Worm (Caenorhabditis elegans): ENCODE measurements around the gene sgt-1.
"Not testable (repeated sequence)": the region's sequence is repeated elsewhere in the genome, so short reads cannot be mapped to it uniquely, and the experiment has no call there.

Gene sgt-1

DNA sequence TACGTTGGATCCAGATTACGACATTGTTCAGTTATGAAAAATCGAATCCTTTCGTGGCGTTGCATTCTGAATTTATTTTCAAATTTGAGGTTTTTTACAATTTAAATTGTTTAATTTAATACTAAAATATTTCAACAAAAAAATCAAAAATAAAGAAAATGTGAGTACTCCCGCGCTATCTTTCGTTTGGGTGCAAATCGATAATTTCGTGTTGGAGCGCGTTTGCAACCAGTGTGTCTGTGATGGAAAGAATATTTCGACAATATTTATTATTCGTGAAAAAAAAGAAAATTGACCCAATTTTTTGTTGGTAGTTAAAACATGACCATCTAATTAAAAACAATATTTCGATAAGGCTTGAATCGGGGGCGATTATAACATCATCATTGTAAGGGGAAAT, 1.6 kb downstream of the sgt-1 start, which contains the start of gene R05F9.9:
TSS of gene R05F9.9 (minus strand) at position 66 of the 400 bp plus-strand sequence.
- TF ChIP-seq nhr-129 (tag; optimal IDR thresholded peaks at IDR 0.05) (peak; percentile 2), lsy-2 (tag; optimal IDR thresholded peaks at IDR 0.05) (peak in 1 of 2 experiments; percentile 74), unc-62 (GFP tag; optimal IDR thresholded peaks at IDR 0.05) (no peak), crh-2 (tag; optimal IDR thresholded peaks at IDR 0.05) (peak; percentile 72), unc-39 (tag; optimal IDR thresholded peaks at IDR 0.05) (no peak), lin-13 (GFP tag; optimal IDR thresholded peaks at IDR 0.05) (peak; percentile 16), mbf-1 (tag; optimal IDR thresholded peaks at IDR 0.05) (no peak), ztf-4 (tag; optimal IDR thresholded peaks at IDR 0.05) (peak; percentile 82), ama-1 (optimal IDR thresholded peaks at IDR 0.05) (peak; percentile 62), C34F6.9 (tag; optimal IDR thresholded peaks at IDR 0.05) (peak; percentile 67), snpc-4 (tag; optimal IDR thresholded peaks at IDR 0.05) (no peak), unc-55 (GFP tag; optimal IDR thresholded peaks at IDR 0.05) (peak; percentile 70), gmeb-1 (tag; optimal IDR thresholded peaks at IDR 0.05) (peak; percentile 15), nhr-6 (tag; optimal IDR thresholded peaks at IDR 0.05) (no peak)

- not testable (repeated sequence) for TF ChIP-seq nhr-129 (tag; optimal IDR thresholded peaks at IDR 0.05); nhr-6 (tag; optimal IDR thresholded peaks at IDR 0.05); lin-13 (GFP tag; optimal IDR thresholded peaks at IDR 0.05)
Measured at ce11 chrII:4898529-4898928, 5.1 kb downstream of the sgt-1 start, which contains the start of gene msp-32. msp-32 (plus strand) TSS chrII:4898829.

ce11 chrII:4892594-4892993, 11.0 kb downstream of the sgt-1 start, which contains the start of gene msp-33:
msp-33 (minus strand) TSS chrII:4892694.
- TF ChIP-seq ztf-4 (tag; optimal IDR thresholded peaks at IDR 0.05): no peak
- TF ChIP-seq nhr-25 (tag; optimal IDR thresholded peaks at IDR 0.05): no peak
- TF ChIP-seq egl-27 (tag; optimal IDR thresholded peaks at IDR 0.05): no peak
- no peak for TF ChIP-seq blmp-1 (tag; optimal IDR thresholded peaks at IDR 0.05; ENCODE audit: insufficient read depth)
- TF ChIP-seq nhr-129 (tag; optimal IDR thresholded peaks at IDR 0.05): no peak
- TF ChIP-seq nhr-6 (tag; optimal IDR thresholded peaks at IDR 0.05): no peak
- no peak for TF ChIP-seq aly-2 (tag; optimal IDR thresholded peaks at IDR 0.05)
- no peak for TF ChIP-seq nhr-10 (tag; optimal IDR thresholded peaks at IDR 0.05)
- no peak for TF ChIP-seq ceh-82 (tag; optimal IDR thresholded peaks at IDR 0.05)
- TF ChIP-seq mdl-1 (tag; optimal IDR thresholded peaks at IDR 0.05): no peak
- TF ChIP-seq skn-1 (tag; optimal IDR thresholded peaks at IDR 0.05): no peak

DNA sequence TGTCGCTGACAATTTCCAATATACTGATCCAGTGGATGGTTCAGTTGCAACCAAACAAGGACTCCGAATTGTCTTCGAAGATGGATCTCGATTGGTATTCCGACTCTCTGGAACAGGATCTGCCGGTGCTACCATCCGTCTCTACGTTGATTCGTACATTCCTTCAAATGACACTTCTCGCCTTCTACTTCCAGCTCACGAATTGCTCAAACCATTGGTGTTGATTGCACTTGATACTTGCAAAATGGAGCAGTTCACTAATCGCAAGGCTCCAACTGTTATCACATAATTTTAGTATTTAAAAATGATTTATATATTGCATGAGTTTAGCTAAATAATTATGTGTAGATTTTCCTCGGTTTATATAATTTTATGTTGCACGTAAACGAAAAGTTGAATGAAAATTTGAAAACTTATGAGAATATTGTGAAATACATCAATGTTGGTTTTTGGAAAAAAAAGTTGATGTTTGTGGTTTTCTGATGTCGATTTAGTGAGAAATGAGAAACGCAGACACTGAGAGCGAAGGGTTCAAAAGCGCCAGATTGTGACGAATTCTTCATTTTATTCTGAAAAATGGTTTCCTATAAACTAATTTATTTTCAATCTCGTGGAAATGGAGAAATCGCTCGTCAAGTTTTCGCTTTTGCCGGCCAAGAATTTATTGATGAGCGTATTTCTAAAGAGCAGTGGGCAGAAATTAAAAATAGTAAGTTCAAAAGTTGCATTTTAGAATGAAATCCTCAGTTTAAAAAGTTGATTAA, 12.4 kb downstream of the sgt-1 start, which contains the start of gene gst-9:
TSS of gene gst-9 (plus strand) at position 574 of the 764 bp plus-strand sequence.
- TF ChIP-seq F13H6.1 (tag; optimal IDR thresholded peaks at IDR 0.05): peak; percentile 25
- peak; percentile 8 for TF ChIP-seq nhr-6 (tag; optimal IDR thresholded peaks at IDR 0.05)
- TF ChIP-seq crh-2 (tag; optimal IDR thresholded peaks at IDR 0.05): peak; percentile 61
- TF ChIP-seq nhr-23 (tag; optimal IDR thresholded peaks at IDR 0.05): no peak
- peak in 1 of 2 experiments; percentile 51 for TF ChIP-seq lsy-2 (tag; optimal IDR thresholded peaks at IDR 0.05)
- TF ChIP-seq unc-55 (GFP tag; optimal IDR thresholded peaks at IDR 0.05): peak; percentile 43
- peak; percentile 33 for TF ChIP-seq sma-9 (GFP tag; optimal IDR thresholded peaks at IDR 0.05)
- no peak for TF ChIP-seq sma-9 (tag; optimal IDR thresholded peaks at IDR 0.05)
- TF ChIP-seq ztf-4 (tag; optimal IDR thresholded peaks at IDR 0.05): peak; percentile 66
- peak; percentile 23 for TF ChIP-seq sma-3 (GFP tag; optimal IDR thresholded peaks at IDR 0.05)
- TF ChIP-seq lin-39 (tag; optimal IDR thresholded peaks at IDR 0.05): no peak
- peak; percentile 81 for TF ChIP-seq ama-1 (optimal IDR thresholded peaks at IDR 0.05)
- no peak for TF ChIP-seq ceh-16 (tag; optimal IDR thresholded peaks at IDR 0.05)
- no peak for TF ChIP-seq peb-1 (tag; optimal IDR thresholded peaks at IDR 0.05)
- TF ChIP-seq nhr-129 (tag; optimal IDR thresholded peaks at IDR 0.05): peak; percentile 33

DNA sequence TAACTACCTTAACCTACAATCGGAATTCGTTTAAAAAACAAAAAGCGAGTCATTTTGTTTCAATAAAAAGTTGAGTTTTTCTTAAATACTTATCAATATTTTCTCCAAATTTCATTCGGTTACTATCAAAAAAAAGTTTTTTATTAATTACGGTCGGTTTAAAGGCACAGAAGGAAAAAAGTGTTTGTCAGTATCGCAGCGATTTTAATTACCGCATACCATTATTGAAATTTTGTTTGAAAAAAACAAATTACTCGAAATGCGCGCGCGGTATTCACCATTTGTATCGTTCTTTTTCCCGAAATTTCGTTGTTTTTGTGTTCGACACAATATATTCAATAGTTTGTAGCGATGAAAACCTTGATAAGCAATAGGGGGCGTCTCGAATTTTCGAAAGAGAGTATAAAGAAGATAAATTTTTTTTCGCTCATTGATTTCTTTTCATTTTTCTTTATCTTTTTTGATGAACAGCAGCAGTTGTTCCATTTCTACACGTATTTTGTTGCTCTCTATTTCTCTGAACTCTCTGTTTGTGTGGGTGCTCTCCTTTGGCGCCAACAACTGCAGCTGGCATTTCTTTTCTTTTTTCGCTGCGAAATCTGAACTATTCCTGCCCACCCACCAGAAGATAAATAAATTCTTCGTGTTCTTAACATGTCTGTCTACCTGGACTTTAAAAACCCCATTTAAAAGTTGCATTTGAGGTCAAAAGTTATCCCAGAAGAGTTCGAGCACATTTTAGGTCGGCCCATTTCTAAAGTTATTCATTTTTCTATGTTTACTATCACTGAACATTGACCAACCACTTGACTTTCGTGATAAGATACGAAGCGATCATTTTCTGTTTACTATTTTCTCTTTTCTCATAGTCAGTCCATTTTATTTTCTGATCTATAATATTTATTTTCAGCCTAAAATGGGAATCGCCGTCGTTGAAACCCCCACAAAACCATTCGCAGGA, 14.8 kb downstream of the sgt-1 start, which contains the start of gene pgm-1:
TSS of gene pgm-1 (plus strand) at position 911 of the 961 bp plus-strand sequence.
- TF ChIP-seq C34F6.9 (tag; optimal IDR thresholded peaks at IDR 0.05) (peak; percentile 70), crh-2 (tag; optimal IDR thresholded peaks at IDR 0.05) (peak; percentile 53), ztf-1 (GFP tag; conservative IDR thresholded peaks at IDR 0.05) (no peak), unc-55 (GFP tag; optimal IDR thresholded peaks at IDR 0.05) (peak; percentile 9), nhr-129 (tag; optimal IDR thresholded peaks at IDR 0.05) (peak; percentile 33), elt-3 (tag; optimal IDR thresholded peaks at IDR 0.05) (no peak), F13H6.1 (tag; optimal IDR thresholded peaks at IDR 0.05) (peak; percentile 52), sma-9 (GFP tag; optimal IDR thresholded peaks at IDR 0.05) (peak; percentile 45), sma-9 (tag; optimal IDR thresholded peaks at IDR 0.05) (no peak), lsy-2 (tag; optimal IDR thresholded peaks at IDR 0.05) (peak in 1 of 2 experiments; percentile 23), ama-1 (optimal IDR thresholded peaks at IDR 0.05) (peak; percentile 50), fos-1 (tag; optimal IDR thresholded peaks at IDR 0.05) (peak; percentile 15)

All from whole organism, L2 larva.